Worm (Caenorhabditis elegans): ENCODE measurements around the gene F36A4.2.

Gene F36A4.2

DNA sequence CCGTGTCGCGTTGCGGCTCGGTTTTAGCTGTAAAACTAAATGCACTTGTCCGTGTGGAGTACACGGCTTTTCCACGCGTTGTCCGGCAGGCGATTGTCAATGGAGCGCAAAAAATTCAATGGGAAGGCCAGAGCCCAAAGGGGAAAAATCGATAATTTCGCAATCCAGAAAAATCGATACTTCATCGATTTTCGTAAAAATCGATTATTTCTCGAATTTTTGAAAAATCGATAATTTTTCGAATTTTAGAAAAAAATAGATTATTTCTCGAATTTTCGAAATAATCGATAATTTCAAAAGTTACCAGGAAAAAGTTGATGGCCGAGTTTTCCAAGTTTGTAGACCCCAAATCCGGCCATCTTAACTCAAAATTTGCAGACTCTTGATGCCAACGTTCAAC, 48.4 kb downstream of the F36A4.2 start:
- TF ChIP-seq ceh-31 (tag; optimal IDR thresholded peaks at IDR 0.05) (no peak), ets-4 (tag; optimal IDR thresholded peaks at IDR 0.05) (no peak), hlh-13 (GFP tag; optimal IDR thresholded peaks at IDR 0.05) (no peak), pax-1 (tag; optimal IDR thresholded peaks at IDR 0.05) (no peak), Y22D7AL.16 (tag; optimal IDR thresholded peaks at IDR 0.05) (no peak), elt-4 (tag; optimal IDR thresholded peaks at IDR 0.05) (no peak), ttx-3 (tag; optimal IDR thresholded peaks at IDR 0.05) (no peak), ztf-16 (tag; optimal IDR thresholded peaks at IDR 0.05) (no peak), ceh-9 (tag; optimal IDR thresholded peaks at IDR 0.05) (no peak), ceh-45 (GFP tag; IDR thresholded peaks at IDR 0.05) (no peak), C08G9.2 (tag; optimal IDR thresholded peaks at IDR 0.05) (no peak), zip-5 (tag; optimal IDR thresholded peaks at IDR 0.05) (no peak), pros-1 (tag; optimal IDR thresholded peaks at IDR 0.05) (no peak)

Data from whole organism, late embryonic.